Worm (Caenorhabditis elegans): ENCODE results near the gene Y43B11AL.1.

Gene Y43B11AL.1

ce11 chrIV:7107893-7108292, 42.8 kb downstream of the Y43B11AL.1 start, which contains the start of gene ZC477.2:
ZC477.2 (plus strand) TSS chrIV:7108193.
- TF ChIP-seq ztf-23 (GFP tag; IDR thresholded peaks at IDR 0.05), result no peak
- TF ChIP-seq med-1 (GFP tag; optimal IDR thresholded peaks at IDR 0.05; ENCODE audit: insufficient read depth), result no peak
- TF ChIP-seq flt-1 (GFP tag; IDR thresholded peaks at IDR 0.05), result no peak
- TF ChIP-seq tab-1 (GFP tag; IDR thresholded peaks at IDR 0.05), result no peak

ce11 chrIV:7111354-7111753, 46.2 kb downstream of the Y43B11AL.1 start, which contains the start of the genes ZC477.7 and ssq-3:
ZC477.7 (minus strand) TSS chrIV:7111454.
ssq-3 (plus strand) TSS chrIV:7111604.
- TF ChIP-seq ztf-23 (GFP tag; IDR thresholded peaks at IDR 0.05) (no peak), cog-1 (tag; optimal IDR thresholded peaks at IDR 0.05) (no peak), klf-2 (GFP tag; conservative IDR thresholded peaks at IDR 0.05) (no peak), flt-1 (GFP tag; IDR thresholded peaks at IDR 0.05) (no peak), ztf-29 (GFP tag; IDR thresholded peaks at IDR 0.05) (no peak), T22C8.4 (GFP tag; IDR thresholded peaks at IDR 0.05) (no peak), tab-1 (GFP tag; IDR thresholded peaks at IDR 0.05) (no peak), ref-1 (GFP tag; conservative IDR thresholded peaks at IDR 0.05) (no peak), med-1 (GFP tag; optimal IDR thresholded peaks at IDR 0.05; ENCODE audit: insufficient read depth) (no peak)

- TF ChIP-seq ztf-23 (GFP tag; IDR thresholded peaks at IDR 0.05), result no peak
- no peak for TF ChIP-seq ztf-29 (GFP tag; IDR thresholded peaks at IDR 0.05)
- no peak for TF ChIP-seq med-1 (GFP tag; optimal IDR thresholded peaks at IDR 0.05; ENCODE audit: insufficient read depth)
- TF ChIP-seq klf-2 (GFP tag; conservative IDR thresholded peaks at IDR 0.05), result no peak
- no peak for TF ChIP-seq flt-1 (GFP tag; IDR thresholded peaks at IDR 0.05)
- TF ChIP-seq T22C8.4 (GFP tag; IDR thresholded peaks at IDR 0.05), result no peak
- TF ChIP-seq ref-1 (GFP tag; conservative IDR thresholded peaks at IDR 0.05), result no peak
- no peak for TF ChIP-seq tab-1 (GFP tag; IDR thresholded peaks at IDR 0.05)
- no peak for TF ChIP-seq cog-1 (tag; optimal IDR thresholded peaks at IDR 0.05)
These were observed 49.5 kb downstream of the Y43B11AL.1 start, which contains the start of gene nas-8 for ce11 chrIV:7114599-7114998. nas-8 (plus strand) TSS chrIV:7114899.
